Fruit fly (Drosophila melanogaster) whole organism, prepupa: ENCODE results near the gene CG42458.

Experiments
- Blimp-1 ChIP-seq: fragments of 200-800 bp; sonication (Bioruptor generic); optimal IDR thresholded peaks from 3 replicates; lab custom pipeline; 2017; ENCODE audit warnings: missing biosample characterization, missing genetic modification characterization, mild to moderate bottlenecking, moderate library complexity, missing genetic modification reagents
- CG11902 ChIP-seq: fragments of 200-800 bp; sonication (Bioruptor generic); optimal IDR thresholded peaks from 3 replicates; lab custom pipeline; 2016; ENCODE audit warnings: missing biosample characterization, missing genetic modification characterization
- CG15336 ChIP-seq: fragments of 200-800 bp; sonication (Bioruptor generic); IDR thresholded peaks from 2 replicates; pipeline ENCODE4 v1.3.6; 2022; ENCODE audit warnings: missing biosample characterization, missing genetic modification characterization
- CG3032 ChIP-seq: fragments of 200-800 bp; optimal IDR thresholded peaks from 2 replicates; lab custom pipeline; 2019; ENCODE audit warnings: missing biosample characterization, mild to moderate bottlenecking, missing genetic modification characterization, moderate library complexity
- CG31627 ChIP-seq: fragments of 200-800 bp; sonication (Bioruptor generic); optimal IDR thresholded peaks from 3 replicates; lab custom pipeline; 2016; ENCODE audit warnings: missing biosample characterization, missing genetic modification characterization
- CG34406 ChIP-seq: fragments of 200-800 bp; sonication (Bioruptor generic); optimal IDR thresholded peaks from 3 replicates; lab custom pipeline; 2016; ENCODE audit warnings: missing biosample characterization, missing genetic modification characterization
- CG3919 ChIP-seq: fragments of 200-800 bp; sonication (Bioruptor generic); optimal IDR thresholded peaks from 3 replicates; lab custom pipeline; 2016; ENCODE audit warnings: missing biosample characterization, missing genetic modification characterization
- CG6163 ChIP-seq: fragments of 200-800 bp; sonication (Bioruptor generic); IDR thresholded peaks from 3 replicates; pipeline ENCODE4 v1.3.6; 2022; ENCODE audit warnings: missing biosample characterization, missing genetic modification characterization
- CG6276 ChIP-seq: fragments of 200-800 bp; sonication (Bioruptor generic); optimal IDR thresholded peaks from 2 replicates; lab custom pipeline; 2017; ENCODE audit warnings: missing biosample characterization, mild to moderate bottlenecking, missing genetic modification characterization
- CG6854 ChIP-seq: fragments of 200-800 bp; sonication (Bioruptor generic); optimal IDR thresholded peaks from 2 replicates; lab custom pipeline; 2017; ENCODE audit warnings: missing biosample characterization, mild to moderate bottlenecking, missing genetic modification characterization
- CG7368 ChIP-seq: fragments of 200-800 bp; sonication (Bioruptor generic); optimal IDR thresholded peaks from 3 replicates; lab custom pipeline; 2016; ENCODE audit warnings: missing biosample characterization, missing genetic modification characterization
- CG8632 ChIP-seq: fragments of 200-800 bp; sonication (Bioruptor generic); optimal IDR thresholded peaks from 3 replicates; lab custom pipeline; 2016; ENCODE audit warnings: missing biosample characterization, missing genetic modification characterization
- Ets21C ChIP-seq: fragments of 200-800 bp; sonication (Bioruptor generic); optimal IDR thresholded peaks from 3 replicates; lab custom pipeline; 2016; ENCODE audit warnings: missing biosample characterization, missing genetic modification characterization
- Ets96B ChIP-seq: fragments of 200-800 bp; optimal IDR thresholded peaks from 2 replicates; lab custom pipeline; 2019; ENCODE audit warnings: missing biosample characterization, mild to moderate bottlenecking, missing genetic modification characterization, moderate library complexity
- Gug ChIP-seq: fragments of 200-800 bp; sonication (Bioruptor generic); IDR thresholded peaks from 2 replicates; pipeline ENCODE4 v1.3.6; 2022; ENCODE audit warnings: missing biosample characterization, missing genetic modification characterization
- Hr38 ChIP-seq: sonication (Bioruptor generic); optimal IDR thresholded peaks from 2 replicates; lab custom pipeline; 2016; ENCODE audit warnings: missing biosample characterization, missing genetic modification characterization
- Hr39 ChIP-seq: fragments of 200-800 bp; sonication (Bioruptor generic); optimal IDR thresholded peaks from 2 replicates; lab custom pipeline; 2016; ENCODE audit warnings: missing biosample characterization, missing genetic modification characterization
- Lpt ChIP-seq: fragments of 200-800 bp; sonication (Bioruptor generic); optimal IDR thresholded peaks from 3 replicates; lab custom pipeline; 2016; ENCODE audit warnings: missing biosample characterization, missing genetic modification characterization
- OdsH ChIP-seq: fragments of 200-800 bp; sonication (Bioruptor generic); optimal IDR thresholded peaks from 3 replicates; lab custom pipeline; 2016; ENCODE audit warnings: missing biosample characterization, missing genetic modification characterization
- Smox ChIP-seq: fragments of 200-800 bp; sonication (Bioruptor generic); optimal IDR thresholded peaks from 3 replicates; lab custom pipeline; 2016; ENCODE audit warnings: missing biosample characterization, missing genetic modification characterization
- Sox102F ChIP-seq: fragments of 200-800 bp; sonication (Bioruptor generic); optimal IDR thresholded peaks from 2 replicates; lab custom pipeline; 2016; ENCODE audit warnings: missing biosample characterization, mild to moderate bottlenecking, missing genetic modification characterization
- Sox14 ChIP-seq: fragments of 200-800 bp; sonication (Bioruptor generic); optimal IDR thresholded peaks from 3 replicates; lab custom pipeline; 2016; ENCODE audit warnings: missing biosample characterization, missing genetic modification characterization
- achi ChIP-seq: fragments of 200-800 bp; sonication (Bioruptor generic); optimal IDR thresholded peaks from 3 replicates; lab custom pipeline; 2016; ENCODE audit warnings: missing biosample characterization, missing genetic modification characterization
- cyc ChIP-seq: fragments of 200-800 bp; sonication (Bioruptor generic); optimal IDR thresholded peaks from 3 replicates; lab custom pipeline; 2016; ENCODE audit warnings: missing biosample characterization, missing genetic modification characterization
- dsx ChIP-seq: fragments of 200-800 bp; optimal IDR thresholded peaks from 3 replicates; lab custom pipeline; 2019; ENCODE audit warnings: missing biosample characterization, mild to moderate bottlenecking, missing genetic modification characterization, moderate library complexity; ENCODE audit not compliant: poor library complexity, severe bottlenecking
- eg ChIP-seq: fragments of 200-800 bp; sonication (Bioruptor generic); IDR thresholded peaks from 3 replicates; pipeline ENCODE4 v1.3.6; 2022; ENCODE audit warnings: missing biosample characterization, missing genetic modification characterization
- fd85E ChIP-seq: fragments of 200-800 bp; sonication (Bioruptor generic); optimal IDR thresholded peaks from 3 replicates; lab custom pipeline; 2016; ENCODE audit warnings: missing biosample characterization, missing genetic modification characterization
- net ChIP-seq: fragments of 200-800 bp; sonication (Bioruptor generic); optimal IDR thresholded peaks from 3 replicates; lab custom pipeline; 2016; ENCODE audit warnings: missing biosample characterization, missing genetic modification characterization
- pdm3 ChIP-seq: fragments of 200-800 bp; sonication (Bioruptor generic); optimal IDR thresholded peaks from 3 replicates; lab custom pipeline; 2016; ENCODE audit warnings: missing biosample characterization, missing genetic modification characterization
- salr ChIP-seq, 2 experiments: fragments of 200-800 bp; sonication (Bioruptor generic); optimal IDR thresholded peaks; 3 replicates each; lab custom pipeline; 2016 to 2018; ENCODE audit warnings: missing biosample characterization in 2 of 2, missing genetic modification characterization in 2 of 2, mild to moderate bottlenecking in 1 of 2
- spab ChIP-seq: fragments of 200-800 bp; sonication (Bioruptor generic); optimal IDR thresholded peaks from 2 replicates; lab custom pipeline; 2017; ENCODE audit warnings: missing biosample characterization, mild to moderate bottlenecking, missing genetic modification characterization, missing genetic modification reagents
- ss ChIP-seq, 2 experiments: fragments of 200-800 bp; sonication (Bioruptor generic); optimal IDR thresholded peaks; 2 replicates in 1 of 2; 3 replicates in 1 of 2; lab custom pipeline; 2017 to 2018; ENCODE audit warnings: mild to moderate bottlenecking in 2 of 2, missing biosample characterization in 2 of 2, missing genetic modification characterization in 2 of 2, moderate library complexity in 1 of 2
- svp ChIP-seq: fragments of 200-800 bp; sonication (Bioruptor generic); peaks from one replicate; lab custom pipeline; 2016; ENCODE audit warnings: missing biosample characterization, missing genetic modification characterization
- topi ChIP-seq: fragments of 200-800 bp; sonication (Bioruptor generic); optimal IDR thresholded peaks from 3 replicates; lab custom pipeline; 2016; ENCODE audit warnings: missing biosample characterization, missing genetic modification characterization

The CG42458 gene

DNA sequence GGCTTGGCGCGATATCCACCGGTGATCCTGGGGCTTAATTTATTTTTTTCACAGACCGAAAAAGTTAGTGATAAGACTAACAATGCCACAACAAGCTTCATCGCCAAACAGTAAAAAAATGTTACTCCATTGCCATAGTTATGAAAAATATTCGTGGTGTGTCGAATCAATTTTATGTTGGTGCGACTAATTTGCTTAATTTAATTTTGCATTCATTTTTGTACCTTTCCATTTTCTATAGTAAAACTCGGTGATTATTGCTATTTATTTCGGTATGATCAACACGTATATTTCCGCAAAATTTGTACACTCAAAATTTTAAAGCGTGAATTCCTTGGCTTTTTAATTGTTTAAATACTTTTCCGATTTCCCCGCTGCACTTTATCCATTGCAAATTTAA is 17.0 kb downstream of the CG42458 start, which contains the start of gene sphinx2:
Gene sphinx2 (minus strand): TSS at position 101 of the 400 bp plus-strand sequence.
- TF ChIP-seq OdsH (GFP tag; lab: Kevin White, UChicago) (no peak), CG3919 (GFP tag; lab: Kevin White, UChicago) (no peak), cyc (GFP tag; lab: Kevin White, UChicago) (no peak), Smox (GFP tag; lab: Kevin White, UChicago) (no peak), salr (GFP tag; optimal IDR thresholded peaks at IDR 0.05; lab: Kevin White, UChicago) (no peak), topi (GFP tag; lab: Kevin White, UChicago) (no peak), dsx (GFP tag; lab: Kevin White, UChicago) (no peak), CG3032 (tag; lab: Kevin White, UChicago) (no peak), Blimp-1 (GFP tag; lab: Kevin White, UChicago) (no peak), spab (no peak), Sox14 (GFP tag; lab: Kevin White, UChicago) (no peak)
- TF ChIP-seq, all 60 proteins: peak for 0

- TF ChIP-seq CG15336 (no peak), Ets96B (tag; lab: Kevin White, UChicago) (no peak), ss (GFP tag; optimal IDR thresholded peaks at IDR 0.05; lab: Kevin White, UChicago) (no peak), CG3919 (GFP tag; lab: Kevin White, UChicago) (no peak), spab (no peak), CG6854 (GFP tag; lab: Kevin White, UChicago) (no peak)
These were observed 25.5 kb downstream of the CG42458 start for dm6 chr3L:7449097-7449496.

dm6 chr3L:7450553-7450952 is 26.9 kb downstream of the CG42458 start, which contains the start of gene CG33278:
Gene CG33278, plus strand, starts transcription at chr3L:7450853.
- TF ChIP-seq Sox102F (GFP tag; lab: Kevin White, UChicago) = no peak
- TF ChIP-seq Gug (GFP tag; lab: Robert Waterston, UW) = no peak
- no peak for TF ChIP-seq CG31627 (GFP tag; lab: Kevin White, UChicago)
- TF ChIP-seq Hr39 (GFP tag; lab: Kevin White, UChicago) = no peak
- no peak for TF ChIP-seq Ets21C (GFP tag; lab: Kevin White, UChicago)
- no peak for TF ChIP-seq eg (GFP tag; lab: Robert Waterston, UW)
- TF ChIP-seq Blimp-1 (GFP tag; lab: Kevin White, UChicago) = no peak

DNA sequence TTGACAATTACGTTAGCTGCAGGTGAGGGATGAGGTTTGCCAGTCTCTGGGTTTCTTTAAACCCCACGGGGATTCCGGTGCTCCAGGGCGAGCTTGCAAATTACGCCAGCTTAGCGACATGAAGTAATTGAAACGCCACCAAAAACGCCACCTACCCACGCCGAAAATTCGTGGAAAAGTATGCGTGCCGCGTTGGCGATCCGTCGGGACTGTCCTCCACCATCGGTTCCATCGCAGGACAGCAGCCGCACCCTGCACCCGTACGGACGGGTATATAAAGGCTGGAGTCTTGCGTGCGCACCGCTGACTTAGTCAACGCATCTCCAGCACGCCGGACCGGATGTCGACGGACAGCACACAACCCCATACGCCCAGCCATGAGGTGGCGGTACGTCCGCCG is 32.2 kb downstream of the CG42458 start, which contains the start of gene ppk26:
Gene ppk26 (plus strand): TSS at position 301 of the 400 bp plus-strand sequence.
- TF ChIP-seq Hr38 (no peak), fd85E (GFP tag; lab: Kevin White, UChicago) (no peak), CG15336 (no peak), net (GFP tag; lab: Kevin White, UChicago) (no peak), eg (GFP tag; lab: Robert Waterston, UW) (no peak), pdm3 (GFP tag; lab: Kevin White, UChicago) (no peak), CG7368 (GFP tag; lab: Kevin White, UChicago) (no peak), OdsH (GFP tag; lab: Kevin White, UChicago) (no peak), CG6163 (GFP tag; lab: Robert Waterston, UW) (no peak), CG11902 (GFP tag; lab: Kevin White, UChicago) (no peak), Lpt (no peak), svp (GFP tag; lab: Kevin White, UChicago) (no peak), ss (GFP tag; optimal IDR thresholded peaks at IDR 0.05; lab: Kevin White, UChicago) (no peak), CG8632 (no peak), CG6276 (no peak), CG34406 (GFP tag; lab: Kevin White, UChicago) (no peak), topi (GFP tag; lab: Kevin White, UChicago) (no peak)

DNA sequence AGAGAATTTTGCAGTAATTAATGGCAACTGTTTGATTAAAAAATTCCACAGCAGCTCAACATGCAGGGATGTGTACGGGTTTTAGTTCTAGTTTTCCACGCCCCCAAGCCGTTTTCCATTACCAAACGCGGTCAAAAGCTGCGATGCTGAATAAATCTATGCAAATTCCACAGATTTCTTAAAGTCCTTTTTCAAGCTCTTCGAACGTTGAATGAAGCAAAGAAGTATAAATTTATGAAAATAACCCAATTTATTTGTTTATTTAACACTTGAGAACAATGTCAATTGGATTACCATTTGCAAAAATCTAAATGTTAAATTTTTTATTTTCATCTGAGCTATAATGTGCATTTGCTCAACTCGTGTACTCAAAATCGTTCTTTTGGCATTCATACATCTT is 41.6 kb downstream of the CG42458 start, which contains the start of the genes CG42660, CG42661 and Tsp66A:
Gene CG42660 (plus strand): TSS at position 301 of the 400 bp plus-strand sequence.
Gene CG42661 (plus strand): TSS at position 301 of the 400 bp plus-strand sequence.
Gene Tsp66A (plus strand): TSS at position 301 of the 400 bp plus-strand sequence.
- TF ChIP-seq CG31627 (GFP tag; lab: Kevin White, UChicago) = no peak
- TF ChIP-seq achi (GFP tag; lab: Kevin White, UChicago) = no peak
- TF ChIP-seq cyc (GFP tag; lab: Kevin White, UChicago) = no peak
